Worm (Caenorhabditis elegans) whole organism, young adult: ENCODE results near the gene lin-9.
A peak's percentile ranks its signal among the peaks of the same experiment; 100 is the strongest.

Experiments used
- F22D6.2 ChIP-seq: sonication (generic microtip); optimal IDR thresholded peaks from 2 replicates; lab custom pipeline; 2016; ENCODE audit warnings: mild to moderate bottlenecking, missing genetic modification characterization, missing compliant biosample characterization
- F39B2.1 ChIP-seq: fragments of 200-800 bp; sonication (Bioruptor generic); IDR thresholded peaks from 2 replicates; pipeline ENCODE4 v1.3.6; 2022; ENCODE audit warnings: missing genetic modification reagents, missing genetic modification characterization, missing compliant biosample characterization
- T07F8.4 ChIP-seq: sonication (generic microtip); optimal IDR thresholded peaks from 2 replicates; lab custom pipeline; 2016; ENCODE audit warnings: mild to moderate bottlenecking, missing genetic modification characterization, moderate library complexity, missing compliant biosample characterization
- T26A5.8 ChIP-seq: sonication (generic microtip); optimal IDR thresholded peaks from 2 replicates; lab custom pipeline; 2016; ENCODE audit warnings: missing genetic modification characterization, missing compliant biosample characterization
- Y53F4B.3 ChIP-seq: fragments of 200-800 bp; sonication (Bioruptor generic); IDR thresholded peaks from 2 replicates; pipeline ENCODE4 v1.3.6; 2022; ENCODE audit warnings: missing genetic modification reagents, missing genetic modification characterization, missing compliant biosample characterization
- Y53G8AR.9 ChIP-seq: fragments of 200-800 bp; sonication (Bioruptor generic); conservative IDR thresholded peaks from 2 replicates; pipeline ENCODE4 v1.3.6; 2022; ENCODE audit warnings: missing genetic modification reagents, missing genetic modification characterization, missing compliant biosample characterization
- Y79H2A.3 ChIP-seq: fragments of 200-800 bp; sonication (Bioruptor generic); conservative IDR thresholded peaks from 2 replicates; pipeline ENCODE4 v1.3.6; 2022; ENCODE audit warnings: missing genetic modification reagents, missing genetic modification characterization, missing compliant biosample characterization
- ama-1 ChIP-seq, 3 experiments: fragments of 150-350 bp in 1 of 3; sonication (generic microtip) in 2 of 3; optimal IDR thresholded peaks; 2 replicates each; lab custom pipeline; 2014 to 2018; ENCODE audit warnings: missing biosample characterization in 2 of 3, missing genetic modification characterization in 2 of 3, missing genetic modification reagents in 2 of 3
- aptf-2 ChIP-seq: fragments of 200-800 bp; sonication (Bioruptor generic); conservative IDR thresholded peaks from 2 replicates; pipeline ENCODE4 v1.3.6; 2022; ENCODE audit warnings: missing genetic modification reagents, missing genetic modification characterization, missing compliant biosample characterization
- athp-1 ChIP-seq: sonication (generic microtip); optimal IDR thresholded peaks from 2 replicates; lab custom pipeline; 2017; ENCODE audit warnings: mild to moderate bottlenecking, missing genetic modification characterization, missing compliant biosample characterization
- attf-5 ChIP-seq: fragments of 200-800 bp; sonication (Bioruptor generic); optimal IDR thresholded peaks from 2 replicates; lab custom pipeline; 2018; ENCODE audit warnings: mild to moderate bottlenecking, missing genetic modification characterization, missing compliant biosample characterization
- bed-1 ChIP-seq: fragments of 200-800 bp; sonication (Bioruptor generic); IDR thresholded peaks from 2 replicates; pipeline ENCODE4 v1.3.6; 2022; ENCODE audit warnings: missing genetic modification reagents, missing genetic modification characterization, missing compliant biosample characterization
- bed-2 ChIP-seq: fragments of 200-800 bp; sonication (Bioruptor generic); IDR thresholded peaks from 2 replicates; pipeline ENCODE4 v1.3.6; 2022; ENCODE audit warnings: missing genetic modification reagents, missing genetic modification characterization, missing compliant biosample characterization
- cebp-1 ChIP-seq, 2 experiments: fragments of 200-800 bp in 1 of 2; sonication (Bioruptor generic) in 1 of 2; sonication (generic microtip) in 1 of 2; IDR thresholded peaks in 1 of 2; optimal IDR thresholded peaks in 1 of 2; 2 replicates each; pipeline versions ENCODE4 v1.3.6 to Lab custom; 2017 to 2022; ENCODE audit warnings: missing compliant biosample characterization in 2 of 2, missing genetic modification characterization in 2 of 2, mild to moderate bottlenecking in 1 of 2, missing genetic modification reagents in 1 of 2, moderate library complexity in 1 of 2
- ceh-27 ChIP-seq: fragments of 200-800 bp; sonication (Bioruptor generic); optimal IDR thresholded peaks from 2 replicates; lab custom pipeline; 2018; ENCODE audit warnings: mild to moderate bottlenecking, missing genetic modification characterization, moderate library complexity, missing compliant biosample characterization
- ceh-58 ChIP-seq: fragments of 200-800 bp; sonication (Bioruptor generic); IDR thresholded peaks from 2 replicates; pipeline ENCODE4 v1.3.6; 2022; ENCODE audit warnings: missing genetic modification characterization, missing compliant biosample characterization
- chd-7 ChIP-seq: sonication (generic microtip); optimal IDR thresholded peaks from 2 replicates; lab custom pipeline; 2016; ENCODE audit warnings: mild to moderate bottlenecking, missing genetic modification characterization, moderate library complexity, missing compliant biosample characterization
- dpff-1 ChIP-seq: sonication (generic microtip); optimal IDR thresholded peaks from 2 replicates; lab custom pipeline; 2017; ENCODE audit warnings: mild to moderate bottlenecking, missing genetic modification characterization, missing compliant biosample characterization
- egrh-3 ChIP-seq: fragments of 200-800 bp; sonication (Bioruptor generic); IDR thresholded peaks from 2 replicates; pipeline ENCODE4 v1.3.6; 2022; ENCODE audit warnings: missing genetic modification reagents, missing genetic modification characterization, missing compliant biosample characterization
- hlh-26 ChIP-seq: fragments of 200-800 bp; sonication (Bioruptor generic); conservative IDR thresholded peaks from 2 replicates; pipeline ENCODE4 v1.3.6; 2022; ENCODE audit warnings: missing genetic modification reagents, missing genetic modification characterization, missing compliant biosample characterization
- let-607 ChIP-seq, 2 experiments: fragments of 200-800 bp in 1 of 2; sonication (Bioruptor generic) in 1 of 2; sonication (generic microtip) in 1 of 2; optimal IDR thresholded peaks; 2 replicates each; lab custom pipeline; 2016 to 2018; ENCODE audit warnings: mild to moderate bottlenecking in 2 of 2, missing compliant biosample characterization in 2 of 2, missing genetic modification characterization in 2 of 2, moderate library complexity in 2 of 2, missing genotype in 1 of 2
- lin-26 ChIP-seq: fragments of 200-800 bp; sonication (Bioruptor generic); IDR thresholded peaks from 2 replicates; pipeline ENCODE4 v1.3.6; 2022; ENCODE audit warnings: missing genetic modification reagents, missing genetic modification characterization, missing compliant biosample characterization
- lin-35 ChIP-seq, 3 experiments: fragments of 150-350 bp in 2 of 3; sonication (generic microtip) in 1 of 3; optimal IDR thresholded peaks; 2 replicates each; lab custom pipeline; 2014 to 2018; ENCODE audit warnings: missing biosample characterization in 3 of 3, missing genetic modification characterization in 3 of 3, missing genetic modification reagents in 3 of 3
- lin-40 ChIP-seq: sonication (generic microtip); optimal IDR thresholded peaks from 2 replicates; lab custom pipeline; 2016; ENCODE audit warnings: missing genetic modification characterization, mild to moderate bottlenecking, missing compliant biosample characterization, missing genotype, missing genetic modification reagents
- lin-54 ChIP-seq: fragments of 200-800 bp; sonication (Bioruptor generic); optimal IDR thresholded peaks from 2 replicates; lab custom pipeline; 2018; ENCODE audit warnings: mild to moderate bottlenecking, missing genetic modification characterization, missing compliant biosample characterization
- lsl-1 ChIP-seq: fragments of 200-800 bp; sonication (Bioruptor generic); optimal IDR thresholded peaks from 2 replicates; lab custom pipeline; 2018; ENCODE audit warnings: mild to moderate bottlenecking, missing genetic modification characterization, moderate library complexity, missing compliant biosample characterization
- madf-3 ChIP-seq: fragments of 200-800 bp; sonication (Bioruptor generic); IDR thresholded peaks from 2 replicates; pipeline ENCODE4 v1.3.6; 2022; ENCODE audit warnings: missing genetic modification reagents, missing genetic modification characterization, missing compliant biosample characterization
- madf-6 ChIP-seq: fragments of 200-800 bp; sonication (Bioruptor generic); IDR thresholded peaks from 2 replicates; pipeline ENCODE4 v1.3.6; 2022; ENCODE audit warnings: missing genetic modification reagents, missing genetic modification characterization, missing compliant biosample characterization
- mxl-1 ChIP-seq: sonication (generic microtip); optimal IDR thresholded peaks from 2 replicates; lab custom pipeline; 2016; ENCODE audit warnings: missing genetic modification characterization, missing compliant biosample characterization
- nfya-2 ChIP-seq: fragments of 200-800 bp; sonication (Bioruptor generic); IDR thresholded peaks from 2 replicates; pipeline ENCODE4 v1.3.6; 2022; ENCODE audit warnings: missing genetic modification reagents, missing genetic modification characterization, missing compliant biosample characterization
- nhr-80 ChIP-seq: sonication (generic microtip); optimal IDR thresholded peaks from 2 replicates; lab custom pipeline; 2016; ENCODE audit warnings: missing genetic modification characterization, missing compliant biosample characterization
- rcor-1 ChIP-seq: fragments of 200-800 bp; sonication (Bioruptor generic); IDR thresholded peaks from 2 replicates; pipeline ENCODE4 v1.3.6; 2022; ENCODE audit warnings: missing genetic modification reagents, missing genetic modification characterization, missing compliant biosample characterization
- sea-2 ChIP-seq: fragments of 200-800 bp; sonication (Bioruptor generic); IDR thresholded peaks from 2 replicates; pipeline ENCODE4 v1.3.6; 2022; ENCODE audit warnings: missing genetic modification characterization, missing compliant biosample characterization
- somi-1 ChIP-seq: fragments of 200-800 bp; sonication (Bioruptor generic); optimal IDR thresholded peaks from 2 replicates; lab custom pipeline; 2018; ENCODE audit warnings: mild to moderate bottlenecking, missing genetic modification characterization, missing compliant biosample characterization
- tbp1 ChIP-seq: fragments of 200-800 bp; sonication (Bioruptor generic); optimal IDR thresholded peaks from 2 replicates; lab custom pipeline; 2018; ENCODE audit warnings: mild to moderate bottlenecking, missing genetic modification characterization, missing compliant biosample characterization
- ztf-18 ChIP-seq: sonication (generic microtip); optimal IDR thresholded peaks from 2 replicates; lab custom pipeline; 2016; ENCODE audit warnings: missing genotype, mild to moderate bottlenecking, missing genetic modification characterization, missing compliant biosample characterization

lin-9 gene

DNA sequence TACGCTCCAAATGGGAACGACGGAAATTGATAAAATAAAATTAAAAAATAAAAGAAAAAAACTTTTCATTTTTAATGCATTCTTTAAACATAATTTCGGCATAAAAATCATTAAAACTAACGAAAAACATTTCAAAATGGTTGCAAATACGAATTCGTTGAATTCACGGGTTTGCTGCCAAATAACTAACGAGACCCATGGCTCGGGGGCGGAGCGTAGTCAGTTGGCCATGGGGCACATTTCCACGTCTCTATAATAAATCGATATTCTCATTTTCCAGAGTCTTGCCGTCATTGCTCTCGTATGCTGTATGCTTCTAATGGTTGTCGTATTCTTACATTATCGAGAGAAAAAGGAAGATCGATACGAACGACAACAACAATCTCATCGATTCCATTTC lies 10.5 kb downstream of the lin-9 start, which contains the start of gene ZK637.4:
ZK637.4 (plus strand) TSS at position 301 of the 400 bp plus-strand sequence.
- TF ChIP-seq madf-6 (GFP tag; lab: Robert Waterston, UW) (no peak), Y53G8AR.9 (GFP tag; lab: Robert Waterston, UW) (no peak), rcor-1 (GFP tag; lab: Robert Waterston, UW) (no peak), ceh-27 (GFP tag; lab: Kevin White, UChicago) (no peak), bed-1 (GFP tag; lab: Robert Waterston, UW) (no peak), ceh-58 (GFP tag; lab: Robert Waterston, UW) (no peak), athp-1 (tag; lab: Kevin White, UChicago) (no peak), mxl-1 (no peak), F22D6.2 (tag; lab: Kevin White, UChicago) (no peak), sea-2 (GFP tag; lab: Robert Waterston, UW) (no peak), Y53F4B.3 (no peak), Y79H2A.3 (no peak), bed-2 (no peak), T26A5.8 (tag; lab: Kevin White, UChicago) (no peak), ama-1 (optimal IDR thresholded peaks at IDR 0.05; lab: Kevin White, UChicago) (no peak), ama-1 (GFP tag; optimal IDR thresholded peaks at IDR 0.05; lab: Kevin White, UChicago) (no peak), T07F8.4 (tag; lab: Kevin White, UChicago) (no peak), cebp-1 (GFP tag; IDR thresholded peaks at IDR 0.05; lab: Robert Waterston, UW) (no peak), cebp-1 (tag; optimal IDR thresholded peaks at IDR 0.05; lab: Kevin White, UChicago) (no peak), madf-3 (GFP tag; lab: Robert Waterston, UW) (no peak)
- TF ChIP-seq, all 124 proteins: peak for 0

- TF ChIP-seq chd-7 (tag; lab: Kevin White, UChicago) = no peak
- TF ChIP-seq sea-2 (GFP tag; lab: Robert Waterston, UW) = no peak
- TF ChIP-seq nfya-2 = no peak
- no peak for TF ChIP-seq lsl-1 (GFP tag; lab: Kevin White, UChicago)
- TF ChIP-seq somi-1 = no peak
- TF ChIP-seq dpff-1 (tag; lab: Kevin White, UChicago) = no peak
- no peak for TF ChIP-seq lin-26
- TF ChIP-seq let-607 (tag; optimal IDR thresholded peaks at IDR 0.05; lab: Kevin White, UChicago) = no peak
- no peak for TF ChIP-seq egrh-3
Measured at ce11 chrIII:8889931-8890330, 14.0 kb downstream of the lin-9 start, which contains the start of gene lnkn-1. lnkn-1 (plus strand) TSS chrIII:8890231.

DNA sequence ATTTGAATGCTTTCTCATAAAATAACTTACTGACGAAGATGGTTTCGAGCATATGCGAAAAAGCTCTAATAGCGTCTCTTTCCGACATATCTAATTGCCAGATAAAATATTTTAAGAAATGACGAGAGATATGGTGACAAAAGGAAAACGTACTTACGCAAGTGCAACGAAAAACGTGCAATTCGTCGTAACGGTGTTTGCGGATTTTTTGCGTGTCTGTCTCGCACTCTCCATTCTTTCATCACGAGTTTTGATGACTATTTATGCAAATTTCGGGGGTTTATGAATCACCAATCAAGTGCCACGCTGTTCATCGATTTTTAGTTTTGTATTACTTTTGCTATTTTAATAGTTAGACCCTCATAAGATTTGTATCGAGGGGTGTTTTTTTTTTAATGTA lies 15.0 kb downstream of the lin-9 start, which contains the start of gene ZK637.14:
ZK637.14 (minus strand) TSS at position 201 of the 400 bp plus-strand sequence.
- TF ChIP-seq cebp-1 (GFP tag; IDR thresholded peaks at IDR 0.05; lab: Robert Waterston, UW) (no peak), cebp-1 (tag; optimal IDR thresholded peaks at IDR 0.05; lab: Kevin White, UChicago) (peak; percentile 66), ztf-18 (tag; lab: Kevin White, UChicago) (peak; percentile 70), tbp1 (GFP tag; lab: Kevin White, UChicago) (peak; percentile 11), ama-1 (optimal IDR thresholded peaks at IDR 0.05; lab: Kevin White, UChicago) (no peak), ama-1 (GFP tag; optimal IDR thresholded peaks at IDR 0.05; lab: Kevin White, UChicago) (no peak), lin-35 (GFP tag; optimal IDR thresholded peaks at IDR 0.05; lab: Kevin White, UChicago) (peak in 1 of 3 experiments; percentile 8), hlh-26 (GFP tag; lab: Robert Waterston, UW) (no peak), attf-5 (peak; percentile 65), lin-40 (tag; lab: Kevin White, UChicago) (peak; percentile 1), F39B2.1 (GFP tag; lab: Robert Waterston, UW) (no peak), lin-54 (peak; percentile 14), nhr-80 (peak; percentile 20), aptf-2 (no peak)
